Fruit fly (Drosophila melanogaster): ENCODE data around the gene CG5342.

Gene CG5342

dm6 chr3R:11557492-11557965 lies 21.1 kb upstream of the CG5342 start, which contains the start of gene CG10898 (continued):
- peak; percentile 46 for TF ChIP-seq Sox100B (GFP tag; optimal IDR thresholded peaks at IDR 0.05)
- peak; percentile 86 for TF ChIP-seq CG2712 (tag; optimal IDR thresholded peaks at IDR 0.05)
- TF ChIP-seq Adf1 (GFP tag; IDR thresholded peaks at IDR 0.05): peak; percentile 43
- TF ChIP-seq CG3281 (GFP tag; optimal IDR thresholded peaks at IDR 0.05): peak; percentile 76
- peak; percentile 77 for TF ChIP-seq CG7372 (GFP tag; IDR thresholded peaks at IDR 0.05)
- no peak for TF ChIP-seq Hr78 (GFP tag; optimal IDR thresholded peaks at IDR 0.05)
- peak; percentile 56 for TF ChIP-seq NC2α (GFP tag; optimal IDR thresholded peaks at IDR 0.05)
- TF ChIP-seq hkb (optimal IDR thresholded peaks at IDR 0.05): peak; percentile 41
- peak; percentile 88 for TF ChIP-seq hkb (GFP tag; IDR thresholded peaks at IDR 0.05)
- TF ChIP-seq slou (GFP tag; optimal IDR thresholded peaks at IDR 0.05): peak; percentile 59
- peak; percentile 46 for TF ChIP-seq CG11723 (GFP tag; optimal IDR thresholded peaks at IDR 0.05)
- TF ChIP-seq scrt (GFP tag; optimal IDR thresholded peaks at IDR 0.05): peak; percentile 36
- TF ChIP-seq fd3F (GFP tag; optimal IDR thresholded peaks at IDR 0.05): peak; percentile 87
- TF ChIP-seq ab (GFP tag; optimal IDR thresholded peaks at IDR 0.05): peak; percentile 65
- peak; percentile 80 for TF ChIP-seq ap (GFP tag; IDR thresholded peaks at IDR 0.05)
- TF ChIP-seq Jarid2 (GFP tag; optimal IDR thresholded peaks at IDR 0.05): peak; percentile 43
- 0 out of 3 replicates have a peak, but pooled peaks have one; percentile 36 for TF ChIP-seq HLH4C (GFP tag; IDR thresholded peaks at IDR 0.05; ENCODE audit: partially characterized antibody)
- peak; percentile 95 for TF ChIP-seq CHES-1-like (GFP tag; optimal IDR thresholded peaks at IDR 0.05)
- TF ChIP-seq CG9437 (GFP tag; optimal IDR thresholded peaks at IDR 0.05): peak; percentile 38
- TF ChIP-seq twi (tag; optimal IDR thresholded peaks at IDR 0.05): peak; percentile 57
- TF ChIP-seq HmgD (GFP tag; optimal IDR thresholded peaks at IDR 0.05): peak; percentile 67
- TF ChIP-seq amos (GFP tag; IDR thresholded peaks at IDR 0.05; ENCODE audit: partially characterized antibody): 0 out of 2 replicates have a peak, but pooled peaks have one; percentile 6
- peak; percentile 47; the same call in 1 of the 2 replicates for TF ChIP-seq danr (GFP tag; IDR thresholded peaks at IDR 0.05)
- peak; percentile 67; the same call in 1 of the 2 replicates for TF ChIP-seq dati (GFP tag; IDR thresholded peaks at IDR 0.05)
- TF ChIP-seq klu (GFP tag; IDR thresholded peaks at IDR 0.05): peak; percentile 52
- peak; percentile 33 for TF ChIP-seq TFAM (GFP tag; optimal IDR thresholded peaks at IDR 0.05)
- TF ChIP-seq Lhr (GFP tag; optimal IDR thresholded peaks at IDR 0.05): peak; percentile 91
- TF ChIP-seq sim (GFP tag; IDR thresholded peaks at IDR 0.05): no peak
- TF ChIP-seq gem (tag; optimal IDR thresholded peaks at IDR 0.05): peak; percentile 89
- peak; percentile 82 for TF ChIP-seq ERR (GFP tag; optimal IDR thresholded peaks at IDR 0.05)
- peak; percentile 86 for TF ChIP-seq CG13424 (tag; optimal IDR thresholded peaks at IDR 0.05)
- TF ChIP-seq ssp (GFP tag; IDR thresholded peaks at IDR 0.05): peak; percentile 91
- TF ChIP-seq CG17912 (GFP tag; optimal IDR thresholded peaks at IDR 0.05): peak; percentile 26
- TF ChIP-seq GATAe (GFP tag; conservative IDR thresholded peaks at IDR 0.05): peak; percentile 31; the same call in 1 of the 2 replicates
- peak; percentile 87 for TF ChIP-seq jumu (GFP tag; optimal IDR thresholded peaks at IDR 0.05)
- TF ChIP-seq CG14050 (GFP tag; IDR thresholded peaks at IDR 0.05): peak; percentile 79
- peak; percentile 80 for TF ChIP-seq Oaz (GFP tag; IDR thresholded peaks at IDR 0.05)
- TF ChIP-seq ham (GFP tag; IDR thresholded peaks at IDR 0.05): peak; percentile 20; the same call in 1 of the 2 replicates
- peak; percentile 92 for TF ChIP-seq CG1603 (tag; optimal IDR thresholded peaks at IDR 0.05)
- peak; percentile 89 for TF ChIP-seq unpg (GFP tag; optimal IDR thresholded peaks at IDR 0.05)
- peak; percentile 77 for TF ChIP-seq Six4 (GFP tag; optimal IDR thresholded peaks at IDR 0.05)
- peak; percentile 50; the same call in 1 of the 3 replicates for TF ChIP-seq sr (GFP tag; IDR thresholded peaks at IDR 0.05)
- peak; percentile 91 for TF ChIP-seq ken (GFP tag; IDR thresholded peaks at IDR 0.05)
- no peak for TF ChIP-seq aop (GFP tag; IDR thresholded peaks at IDR 0.05)
- peak; percentile 80 for TF ChIP-seq Ada2b (GFP tag; IDR thresholded peaks at IDR 0.05)
- no peak for TF ChIP-seq CG6791 (GFP tag; IDR thresholded peaks at IDR 0.05; ENCODE audit: partially characterized antibody)
- TF ChIP-seq CG4854 (GFP tag; optimal IDR thresholded peaks at IDR 0.05): peak; percentile 57
- TF ChIP-seq CG4360 (GFP tag; IDR thresholded peaks at IDR 0.05): 0 out of 2 replicates have a peak, but pooled peaks have one; percentile 32
- peak; percentile 59 for TF ChIP-seq Fer2 (tag; optimal IDR thresholded peaks at IDR 0.05)
- TF ChIP-seq rib (GFP tag; IDR thresholded peaks at IDR 0.05): peak; percentile 80

Measured in whole organism, embryonic.